Fruit fly (Drosophila melanogaster) whole organism, embryonic: ENCODE results near the gene CG11699.

ENCODE experiments used
- Awh ChIP-seq: fragments of 200-800 bp; sonication (Bioruptor generic); IDR thresholded peaks from 2 replicates; pipeline ENCODE4, ENCODE4 v1.3.6; 2022; ENCODE audit warnings: missing biosample characterization, missing genetic modification characterization
- B-H2 ChIP-seq: fragments of 200-800 bp; sonication (Bioruptor generic); optimal IDR thresholded peaks from 2 replicates; lab custom pipeline; 2018; ENCODE audit warnings: missing biosample characterization, mild to moderate bottlenecking, missing genetic modification characterization
- Blimp-1 ChIP-seq: fragments of 200-800 bp; sonication (Bioruptor generic); optimal IDR thresholded peaks from 3 replicates; lab custom pipeline; 2018; ENCODE audit warnings: missing biosample characterization, missing genetic modification characterization, mild to moderate bottlenecking, moderate library complexity, missing genetic modification reagents
- CG10565 ChIP-seq: fragments of 200-800 bp; sonication (Bioruptor generic); optimal IDR thresholded peaks from 3 replicates; lab custom pipeline; 2016; ENCODE audit warnings: missing biosample characterization, mild to moderate bottlenecking, missing genetic modification characterization
- CG10654 ChIP-seq: fragments of 200-800 bp; sonication (Bioruptor generic); optimal IDR thresholded peaks from 2 replicates; lab custom pipeline; 2016; ENCODE audit warnings: missing biosample characterization, missing genetic modification characterization
- CG12071 ChIP-seq: fragments of 200-800 bp; sonication (Bioruptor generic); optimal IDR thresholded peaks from 3 replicates; lab custom pipeline; 2018; ENCODE audit warnings: missing biosample characterization, mild to moderate bottlenecking, missing genetic modification characterization
- CG13775 ChIP-seq: fragments of 200-800 bp; sonication (Bioruptor generic); optimal IDR thresholded peaks from 3 replicates; lab custom pipeline; 2017; ENCODE audit warnings: missing biosample characterization, mild to moderate bottlenecking, missing genetic modification characterization
- CG17612 ChIP-seq: fragments of 200-800 bp; sonication (Bioruptor generic); IDR thresholded peaks from 2 replicates; pipeline ENCODE4 v1.3.6; 2022; ENCODE audit warnings: missing biosample characterization, missing genetic modification characterization
- CG18476 ChIP-seq: fragments of 200-800 bp; sonication (Bioruptor generic); optimal IDR thresholded peaks from 2 replicates; lab custom pipeline; 2016; ENCODE audit warnings: missing biosample characterization, mild to moderate bottlenecking, missing genetic modification characterization
- CG2875 ChIP-seq: fragments of 200-800 bp; sonication (Bioruptor generic); optimal IDR thresholded peaks from 2 replicates; lab custom pipeline; 2017; ENCODE audit warnings: missing biosample characterization, mild to moderate bottlenecking, missing genetic modification characterization, missing genetic modification reagents
- CG30431 ChIP-seq: fragments of 200-800 bp; sonication (Bioruptor generic); optimal IDR thresholded peaks from 2 replicates; lab custom pipeline; 2017; ENCODE audit warnings: missing biosample characterization, missing genetic modification characterization
- CG32767 ChIP-seq: fragments of 200-800 bp; sonication (Bioruptor generic); IDR thresholded peaks from 2 replicates; pipeline ENCODE4 v1.3.6; 2022; ENCODE audit warnings: missing biosample characterization, missing genetic modification characterization
- CG34376 ChIP-seq: fragments of 200-800 bp; sonication (Bioruptor generic); optimal IDR thresholded peaks from 2 replicates; lab custom pipeline; 2018; ENCODE audit warnings: missing biosample characterization, mild to moderate bottlenecking, missing genetic modification characterization
- CG6654 ChIP-seq: fragments of 200-800 bp; sonication (Bioruptor generic); optimal IDR thresholded peaks from 2 replicates; lab custom pipeline; 2017; ENCODE audit warnings: missing biosample characterization, mild to moderate bottlenecking, missing genetic modification characterization
- CG6765 ChIP-seq: fragments of 200-800 bp; sonication (Bioruptor generic); optimal IDR thresholded peaks from 3 replicates; lab custom pipeline; 2017; ENCODE audit warnings: missing biosample characterization, mild to moderate bottlenecking, missing genetic modification characterization
- CG8089 ChIP-seq: fragments of 200-800 bp; sonication (Bioruptor generic); optimal IDR thresholded peaks from 3 replicates; lab custom pipeline; 2016; ENCODE audit warnings: missing biosample characterization, missing genetic modification characterization
- CG8281 ChIP-seq: fragments of 200-800 bp; sonication (Bioruptor generic); optimal IDR thresholded peaks from 2 replicates; lab custom pipeline; 2018; ENCODE audit warnings: missing biosample characterization, mild to moderate bottlenecking, missing genetic modification characterization, moderate library complexity
- CG8478 ChIP-seq: fragments of >200 bp; optimal IDR thresholded peaks from 2 replicates; lab custom pipeline; 2018
- CG8924 ChIP-seq: fragments of 200-800 bp; optimal IDR thresholded peaks from 3 replicates; lab custom pipeline; 2019; ENCODE audit warnings: missing biosample characterization, mild to moderate bottlenecking, missing genetic modification characterization, moderate library complexity
- Ets65A ChIP-seq: fragments of 200-800 bp; sonication (Bioruptor generic); peaks from one replicate; lab custom pipeline; 2016; ENCODE audit warnings: missing biosample characterization, missing genetic modification characterization
- Hey ChIP-seq: fragments of 200-800 bp; sonication (Bioruptor generic); optimal IDR thresholded peaks from 3 replicates; lab custom pipeline; 2018; ENCODE audit warnings: missing biosample characterization, mild to moderate bottlenecking, missing genetic modification characterization
- Hr3 ChIP-seq: fragments of 200-800 bp; sonication (Bioruptor generic); optimal IDR thresholded peaks from 3 replicates; lab custom pipeline; 2016; ENCODE audit warnings: missing biosample characterization, missing genetic modification characterization
- Lim3 ChIP-seq: fragments of 200-800 bp; sonication (Bioruptor generic); IDR thresholded peaks from 2 replicates; pipeline ENCODE4 v1.3.6; 2022; ENCODE audit warnings: missing biosample characterization, missing genetic modification characterization
- Lpt ChIP-seq: fragments of >200 bp; optimal IDR thresholded peaks from 2 replicates; lab custom pipeline; 2018; ENCODE audit warnings: missing biosample characterization, missing genetic modification characterization
- Pdp1 ChIP-seq, 2 experiments: fragments of 200-800 bp; sonication (Bioruptor generic); optimal IDR thresholded peaks; 3 replicates each; lab custom pipeline; 2016; ENCODE audit warnings: missing biosample characterization in 2 of 2, missing genetic modification characterization in 2 of 2, mild to moderate bottlenecking in 1 of 2, moderate library complexity in 1 of 2
- Ptx1 ChIP-seq: fragments of 200-800 bp; sonication (Bioruptor generic); IDR thresholded peaks from 2 replicates; pipeline ENCODE4 v1.3.6; 2022; ENCODE audit warnings: missing biosample characterization, missing genetic modification characterization
- Spps ChIP-seq: fragments of 200-800 bp; sonication (Bioruptor generic); optimal IDR thresholded peaks from 2 replicates; lab custom pipeline; 2018; ENCODE audit warnings: missing biosample characterization, mild to moderate bottlenecking, missing genetic modification characterization
- Stat92E ChIP-seq, 3 experiments: fragments of >200 bp in 2 of 3; fragments of 200-800 bp in 1 of 3; sonication (Bioruptor generic) in 1 of 3; optimal IDR thresholded peaks; 2 replicates each; lab custom pipeline; 2017 to 2019; ENCODE audit warnings: missing biosample characterization in 3 of 3, missing genetic modification characterization in 3 of 3, mild to moderate bottlenecking in 1 of 3, moderate library complexity in 1 of 3
- btn ChIP-seq: fragments of 200-800 bp; sonication (Bioruptor generic); optimal IDR thresholded peaks from 2 replicates; lab custom pipeline; 2016; ENCODE audit warnings: missing biosample characterization, missing genetic modification characterization
- chm ChIP-seq: fragments of 200-800 bp; sonication (Bioruptor generic); IDR thresholded peaks from 2 replicates; pipeline ENCODE4 v1.3.6; 2022; ENCODE audit warnings: missing biosample characterization, missing genetic modification characterization
- crol ChIP-seq: fragments of 200-800 bp; sonication (Bioruptor generic); IDR thresholded peaks from 2 replicates; pipeline ENCODE4 v1.3.6; 2022; ENCODE audit warnings: missing biosample characterization, missing genetic modification characterization
- dati ChIP-seq: fragments of 200-800 bp; sonication (Bioruptor generic); IDR thresholded peaks from 2 replicates; pipeline ENCODE4 v1.3.6; 2022; ENCODE audit warnings: missing biosample characterization, missing genetic modification characterization
- dpn ChIP-seq, 2 experiments: fragments of 200-800 bp; sonication (Bioruptor generic); optimal IDR thresholded peaks; 3 replicates each; lab custom pipeline; 2016; ENCODE audit warnings: missing biosample characterization in 2 of 2, missing genetic modification characterization in 2 of 2
- ewg ChIP-seq: fragments of 200-800 bp; sonication (Bioruptor generic); optimal IDR thresholded peaks from 3 replicates; lab custom pipeline; 2017; ENCODE audit warnings: mild to moderate bottlenecking, missing biosample characterization, missing genetic modification reagents, missing genetic modification characterization
- fd102C ChIP-seq: fragments of 200-800 bp; sonication (Bioruptor generic); optimal IDR thresholded peaks from 2 replicates; lab custom pipeline; 2018; ENCODE audit warnings: missing biosample characterization, mild to moderate bottlenecking, missing genetic modification characterization, moderate library complexity
- ftz-f1 ChIP-seq: fragments of 200-800 bp; sonication (Bioruptor generic); optimal IDR thresholded peaks from 2 replicates; lab custom pipeline; 2016; ENCODE audit warnings: missing biosample characterization, missing genetic modification characterization
- gce ChIP-seq: fragments of 200-800 bp; sonication (Bioruptor generic); IDR thresholded peaks from 3 replicates; pipeline ENCODE4 v1.3.6; 2022; ENCODE audit warnings: missing biosample characterization, missing genetic modification characterization
- gsb ChIP-seq: fragments of 200-800 bp; sonication (Bioruptor generic); IDR thresholded peaks from 2 replicates; pipeline ENCODE4 v1.3.6; 2022; ENCODE audit warnings: missing biosample characterization, missing genetic modification characterization
- klu ChIP-seq: fragments of 200-800 bp; sonication (Bioruptor generic); IDR thresholded peaks from 2 replicates; pipeline ENCODE4 v1.3.6; 2022; ENCODE audit warnings: missing biosample characterization, missing genetic modification characterization
- kni ChIP-seq: fragments of 200-800 bp; sonication (Bioruptor generic); optimal IDR thresholded peaks from 3 replicates; lab custom pipeline; 2017; ENCODE audit warnings: mild to moderate bottlenecking, missing biosample characterization, missing genetic modification reagents, missing genetic modification characterization
- knrl ChIP-seq: fragments of 200-800 bp; sonication (Bioruptor generic); IDR thresholded peaks from 3 replicates; pipeline ENCODE4 v1.3.6; 2022; ENCODE audit warnings: missing biosample characterization, missing genetic modification characterization; ENCODE audit not compliant: partially characterized antibody
- pan ChIP-seq, 4 experiments: fragments of >200 bp in 3 of 4; fragments of 200-800 bp in 1 of 4; sonication (Bioruptor generic) in 1 of 4; optimal IDR thresholded peaks in 3 of 4; IDR thresholded peaks in 1 of 4; 2 replicates each; pipeline versions ENCODE4 v1.3.6 to Lab custom; 2017 to 2022; ENCODE audit warnings: missing biosample characterization in 2 of 4, missing genetic modification characterization in 2 of 4, mixed read lengths in 1 of 4
- pho ChIP-seq: fragments of 200-800 bp; sonication (Bioruptor generic); optimal IDR thresholded peaks from 2 replicates; lab custom pipeline; 2016; ENCODE audit warnings: missing biosample characterization, missing genetic modification characterization
- pnt ChIP-seq: fragments of 200-800 bp; sonication (Bioruptor generic); optimal IDR thresholded peaks from 3 replicates; lab custom pipeline; 2016; ENCODE audit warnings: missing biosample characterization, missing genetic modification characterization
- prd ChIP-seq, 3 experiments: fragments of >200 bp in 2 of 3; fragments of 200-800 bp in 1 of 3; sonication (Bioruptor generic) in 1 of 3; optimal IDR thresholded peaks in 2 of 3; IDR thresholded peaks in 1 of 3; 2 replicates in 2 of 3; 3 replicates in 1 of 3; pipeline versions ENCODE4 v1.3.6 to Lab custom; 2017 to 2022; ENCODE audit warnings: missing biosample characterization in 1 of 3, missing genetic modification characterization in 1 of 3
- sisA ChIP-seq: fragments of 200-800 bp; sonication (Bioruptor generic); IDR thresholded peaks from 2 replicates; pipeline ENCODE4 v1.3.6; 2022; ENCODE audit warnings: missing biosample characterization, missing genetic modification characterization
- stc ChIP-seq: fragments of 200-800 bp; sonication (Bioruptor generic); IDR thresholded peaks from 2 replicates; pipeline ENCODE4 v1.3.6; 2022; ENCODE audit warnings: missing biosample characterization, missing genetic modification characterization
- ttk ChIP-seq: fragments of 200-800 bp; sonication (Bioruptor generic); IDR thresholded peaks from 2 replicates; pipeline ENCODE4 v2.1.2; 2022; ENCODE audit warnings: missing biosample characterization, missing genetic modification characterization
- wdn ChIP-seq: fragments of 200-800 bp; sonication (Bioruptor generic); IDR thresholded peaks from 2 replicates; pipeline ENCODE4 v1.3.6; 2022; ENCODE audit warnings: missing biosample characterization, missing genetic modification characterization
- zf30C ChIP-seq: fragments of 200-800 bp; sonication (Bioruptor generic); optimal IDR thresholded peaks from 3 replicates; lab custom pipeline; 2018; ENCODE audit warnings: missing biosample characterization, mild to moderate bottlenecking, missing genetic modification characterization

CG11699 gene

DNA sequence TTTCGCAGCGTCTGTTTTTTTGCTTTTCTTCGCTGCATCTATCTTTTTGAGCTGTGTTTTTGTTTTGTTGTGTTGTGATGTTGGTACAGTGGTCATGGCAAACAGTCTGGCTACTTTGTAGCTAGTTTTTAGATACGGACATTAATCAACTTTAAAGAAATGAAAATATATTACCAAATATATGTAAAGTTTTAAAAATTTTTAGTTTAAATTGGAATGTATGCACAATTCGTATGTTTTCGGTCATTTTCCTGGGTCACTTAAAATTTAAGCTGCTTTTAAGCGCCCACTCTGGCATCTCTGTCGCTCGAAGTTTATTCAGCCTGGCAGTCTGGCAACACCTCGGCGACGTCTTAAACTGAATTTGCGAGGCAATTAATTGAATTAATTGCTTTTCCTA, 6.1 kb downstream of the CG11699 start, which contains the start of gene CG11695 (continued):
- TF ChIP-seq prd (optimal IDR thresholded peaks at IDR 0.05; lab: Kevin White, UChicago) (no peak), prd (GFP tag; IDR thresholded peaks at IDR 0.05; lab: Robert Waterston, UW) (peak; percentile 77), wdn (peak; percentile 45; the same call in 1 of the 2 replicates), ewg (GFP tag; lab: Kevin White, UChicago) (peak; percentile 18), CG8281 (tag; lab: Kevin White, UChicago) (peak; percentile 12), ttk (0 out of 2 replicates have a peak, but pooled peaks have one; percentile 24), Stat92E (GFP tag; optimal IDR thresholded peaks at IDR 0.05; lab: Kevin White, UChicago) (no peak), CG10654 (GFP tag; lab: Kevin White, UChicago) (peak; percentile 55), gsb (GFP tag; lab: Robert Waterston, UW) (no peak), CG18476 (GFP tag; lab: Kevin White, UChicago) (peak; percentile 27), Spps (tag; lab: Kevin White, UChicago) (no peak), kni (GFP tag; lab: Kevin White, UChicago) (no peak), stc (GFP tag; lab: Robert Waterston, UW) (no peak; the same call in 1 of the 2 replicates), zf30C (GFP tag; lab: Kevin White, UChicago) (no peak), crol (GFP tag; lab: Robert Waterston, UW) (no peak), btn (no peak), CG32767 (GFP tag; lab: Robert Waterston, UW) (peak; percentile 19; the same call in 1 of the 2 replicates), CG2875 (no peak), Lim3 (GFP tag; lab: Robert Waterston, UW) (no peak), gce (GFP tag; lab: Robert Waterston, UW) (no peak), CG8089 (GFP tag; lab: Kevin White, UChicago) (no peak), CG8478 (lab: Kevin White, UChicago) (no peak), dati (GFP tag; lab: Robert Waterston, UW) (no peak), klu (GFP tag; lab: Robert Waterston, UW) (peak; percentile 34; the same call in 1 of the 2 replicates), pho (GFP tag; lab: Kevin White, UChicago) (peak; percentile 35), sisA (GFP tag; lab: Robert Waterston, UW) (peak; percentile 56), Hr3 (GFP tag; lab: Kevin White, UChicago) (peak; percentile 60), CG17612 (GFP tag; lab: Robert Waterston, UW) (no peak), Awh (0 out of 2 replicates have a peak, but pooled peaks have one; percentile 32), CG6765 (GFP tag; lab: Kevin White, UChicago) (no peak), fd102C (GFP tag; lab: Kevin White, UChicago) (no peak), CG8924 (tag; lab: Kevin White, UChicago) (peak; percentile 51), CG34376 (GFP tag; lab: Kevin White, UChicago) (peak; percentile 58), pnt (GFP tag; lab: Kevin White, UChicago) (peak; percentile 17), knrl (GFP tag; lab: Robert Waterston, UW) (no peak), B-H2 (GFP tag; lab: Kevin White, UChicago) (peak; percentile 79), CG30431 (GFP tag; lab: Kevin White, UChicago) (no peak), Lpt (GFP tag; lab: Kevin White, UChicago) (no peak), ftz-f1 (no peak), CG12071 (no peak), CG13775 (peak; percentile 65), Pdp1 (GFP tag; optimal IDR thresholded peaks at IDR 0.05; lab: Kevin White, UChicago) (peak; percentile 35 to 47), CG10565 (no peak), CG6654 (no peak), chm (GFP tag; lab: Robert Waterston, UW) (peak; percentile 36; the same call in 1 of the 2 replicates), Blimp-1 (GFP tag; lab: Kevin White, UChicago) (peak; percentile 41), pan (optimal IDR thresholded peaks at IDR 0.05; lab: Kevin White, UChicago) (no peak), pan (GFP tag; optimal IDR thresholded peaks at IDR 0.05 in 1 of 2, IDR thresholded peaks at IDR 0.05 in 1 of 2) (peak in 1 of 2 experiments; percentile 45), Ptx1 (GFP tag; lab: Robert Waterston, UW) (peak; percentile 70), Ets65A (GFP tag; lab: Kevin White, UChicago) (peak; percentile 70), dpn (GFP tag; optimal IDR thresholded peaks at IDR 0.05; lab: Kevin White, UChicago) (peak; percentile 41 to 69), Hey (tag; lab: Kevin White, UChicago) (no peak)
